Worm (Caenorhabditis elegans) whole organism, L1 larva: ENCODE measurements around the gene T04C9.3.

Experiments used
- C16A3.4 ChIP-seq: fragments of 150-350 bp; optimal IDR thresholded peaks from 2 replicates; lab custom pipeline; 2014; ENCODE audit warnings: missing biosample characterization, missing genetic modification characterization
- F16B12.6 ChIP-seq: fragments of 150-350 bp; optimal IDR thresholded peaks from 2 replicates; lab custom pipeline; 2014; ENCODE audit warnings: missing biosample characterization, missing genetic modification characterization
- aha-1 ChIP-seq: fragments of 150-350 bp; optimal IDR thresholded peaks from 2 replicates; lab custom pipeline; 2014; ENCODE audit warnings: missing biosample characterization, missing genetic modification characterization
- alr-1 ChIP-seq: fragments of 200-800 bp; sonication (Bioruptor generic); optimal IDR thresholded peaks from 2 replicates; lab custom pipeline; 2018; ENCODE audit warnings: borderline replicate concordance, mild to moderate bottlenecking, missing genetic modification characterization, missing compliant biosample characterization
- aly-2 ChIP-seq: fragments of 150-350 bp; optimal IDR thresholded peaks from 2 replicates; lab custom pipeline; 2014; ENCODE audit warnings: missing biosample characterization, missing genetic modification characterization
- ceh-63 ChIP-seq: fragments of 200-800 bp; sonication (Bioruptor generic); optimal IDR thresholded peaks from 2 replicates; lab custom pipeline; 2018; ENCODE audit warnings: mild to moderate bottlenecking, missing genetic modification characterization, missing compliant biosample characterization
- ceh-8 ChIP-seq: fragments of 200-800 bp; sonication (Bioruptor generic); optimal IDR thresholded peaks from 2 replicates; lab custom pipeline; 2018; ENCODE audit warnings: mild to moderate bottlenecking, missing genetic modification characterization, moderate library complexity, missing compliant biosample characterization
- ceh-82 ChIP-seq, 3 experiments: fragments of 150-350 bp in 1 of 3; sonication (generic microtip) in 2 of 3; optimal IDR thresholded peaks; 2 replicates each; lab custom pipeline; 2014 to 2017; ENCODE audit warnings: missing biosample characterization in 3 of 3, missing genetic modification characterization in 3 of 3
- ceh-88 ChIP-seq: fragments of 200-800 bp; sonication (Bioruptor generic); IDR thresholded peaks from 2 replicates; pipeline ENCODE4 v1.3.6; 2022; ENCODE audit warnings: missing genetic modification characterization, missing compliant biosample characterization
- dsc-1 ChIP-seq: sonication (generic microtip); optimal IDR thresholded peaks from 2 replicates; lab custom pipeline; 2016; ENCODE audit warnings: mild to moderate bottlenecking, missing genetic modification characterization, missing compliant biosample characterization
- efl-1 ChIP-seq, 4 experiments: fragments of 150-350 bp; optimal IDR thresholded peaks in 3 of 4; peaks in 1 of 4; 1 replicate in 1 of 4; 2 replicates in 3 of 4; lab custom pipeline; 2014; ENCODE audit warnings: missing biosample characterization in 2 of 4, missing genetic modification characterization in 2 of 4, missing genetic modification reagents in 2 of 4
- egl-13 ChIP-seq: sonication (generic microtip); optimal IDR thresholded peaks from 2 replicates; lab custom pipeline; 2016; ENCODE audit warnings: missing genotype, missing genetic modification reagents, missing genetic modification characterization, missing compliant biosample characterization
- elt-3 ChIP-seq, 6 experiments: fragments of 150-350 bp in 1 of 6; sonication (generic microtip); optimal IDR thresholded peaks; 2 replicates each; lab custom pipeline; 2017 to 2018; ENCODE audit warnings: missing biosample characterization in 6 of 6, missing genetic modification characterization in 6 of 6, inconsistent platforms in 1 of 6
- fkh-4 ChIP-seq: sonication (generic microtip); optimal IDR thresholded peaks from 2 replicates; lab custom pipeline; 2016; ENCODE audit warnings: missing compliant biosample characterization, missing genetic modification characterization, borderline replicate concordance
- fkh-8 ChIP-seq: sonication (generic microtip); optimal IDR thresholded peaks from 2 replicates; lab custom pipeline; 2016; ENCODE audit warnings: mild to moderate bottlenecking, missing genetic modification characterization, missing compliant biosample characterization
- hlh-4 ChIP-seq: sonication (generic microtip); optimal IDR thresholded peaks from 2 replicates; lab custom pipeline; 2016; ENCODE audit warnings: mild to moderate bottlenecking, missing genetic modification characterization, missing compliant biosample characterization
- hpl-2 ChIP-seq: fragments of 150-350 bp; optimal IDR thresholded peaks from 2 replicates; lab custom pipeline; 2014; ENCODE audit warnings: missing biosample characterization, missing genetic modification reagents, missing genetic modification characterization
- irx-1 ChIP-seq: sonication (generic microtip); optimal IDR thresholded peaks from 2 replicates; lab custom pipeline; 2016; ENCODE audit warnings: missing genetic modification characterization, missing compliant biosample characterization
- isw-1 ChIP-seq: fragments of 200-800 bp; sonication (Bioruptor generic); IDR thresholded peaks from 2 replicates; pipeline ENCODE4 v1.3.6; 2022; ENCODE audit warnings: missing genetic modification characterization, missing compliant biosample characterization
- lin-14 ChIP-seq: fragments of 200-800 bp; sonication (Bioruptor generic); optimal IDR thresholded peaks from 2 replicates; lab custom pipeline; 2018; ENCODE audit warnings: mild to moderate bottlenecking, missing genetic modification characterization, moderate library complexity, missing compliant biosample characterization
- lin-15B ChIP-seq: fragments of 150-350 bp; sonication (generic microtip); optimal IDR thresholded peaks from 3 replicates; lab custom pipeline; 2014; ENCODE audit warnings: missing biosample characterization, missing genetic modification characterization
- lin-35 ChIP-seq, 2 experiments: fragments of 150-350 bp; optimal IDR thresholded peaks; 2 replicates each; lab custom pipeline; 2014; ENCODE audit warnings: missing biosample characterization in 2 of 2, missing genetic modification characterization in 2 of 2, missing genetic modification reagents in 2 of 2
- lin-39 ChIP-seq: fragments of 150-350 bp; optimal IDR thresholded peaks from 2 replicates; lab custom pipeline; 2014; ENCODE audit warnings: missing biosample characterization, missing genetic modification reagents, missing genetic modification characterization
- lir-3 ChIP-seq: sonication (generic microtip); optimal IDR thresholded peaks from 2 replicates; lab custom pipeline; 2016; ENCODE audit warnings: mild to moderate bottlenecking, missing genetic modification characterization, moderate library complexity, missing compliant biosample characterization; ENCODE audit not compliant: poor library complexity
- lsy-2 ChIP-seq, 2 experiments: fragments of 150-350 bp; optimal IDR thresholded peaks; 2 replicates each; lab custom pipeline; 2014; ENCODE audit warnings: missing biosample characterization in 2 of 2, missing genetic modification characterization in 2 of 2
- mdl-1 ChIP-seq, 2 experiments: fragments of 150-350 bp; optimal IDR thresholded peaks; 2 replicates each; lab custom pipeline; 2014 to 2017; ENCODE audit warnings: missing biosample characterization in 2 of 2, missing genetic modification characterization in 2 of 2, inconsistent platforms in 1 of 2
- mep-1 ChIP-seq: fragments of 150-350 bp; optimal IDR thresholded peaks from 2 replicates; lab custom pipeline; 2014; ENCODE audit warnings: missing biosample characterization, missing genetic modification characterization
- nhr-11 ChIP-seq: fragments of 150-350 bp; optimal IDR thresholded peaks from 2 replicates; lab custom pipeline; 2014; ENCODE audit warnings: missing biosample characterization, missing genetic modification characterization
- nhr-19 ChIP-seq: fragments of 200-800 bp; sonication (Bioruptor generic); conservative IDR thresholded peaks from 2 replicates; pipeline ENCODE4 v1.3.6; 2022; ENCODE audit warnings: missing genetic modification characterization, missing compliant biosample characterization
- nhr-20 ChIP-seq: sonication (generic microtip); optimal IDR thresholded peaks from 2 replicates; lab custom pipeline; 2016; ENCODE audit warnings: mild to moderate bottlenecking, missing genetic modification characterization, missing compliant biosample characterization
- nhr-47 ChIP-seq: sonication (generic microtip); optimal IDR thresholded peaks from 2 replicates; lab custom pipeline; 2016; ENCODE audit warnings: mild to moderate bottlenecking, missing genetic modification characterization, moderate library complexity, missing compliant biosample characterization
- nhr-71 ChIP-seq: sonication (generic microtip); optimal IDR thresholded peaks from 2 replicates; lab custom pipeline; 2016; ENCODE audit warnings: mild to moderate bottlenecking, missing genetic modification characterization, moderate library complexity, missing compliant biosample characterization
- nhr-84 ChIP-seq: sonication (generic microtip); optimal IDR thresholded peaks from 2 replicates; lab custom pipeline; 2017; ENCODE audit warnings: missing biosample characterization, missing genetic modification characterization
- nhr-85 ChIP-seq: sonication (generic microtip); peaks from one replicate; lab custom pipeline; 2016; ENCODE audit warnings: missing genetic modification characterization, inconsistent platforms, missing compliant biosample characterization
- pqm-1 ChIP-seq: sonication (generic microtip); optimal IDR thresholded peaks from 3 replicates; lab custom pipeline; 2017; ENCODE audit warnings: missing biosample characterization, missing genetic modification characterization
- rnt-1 ChIP-seq: sonication (generic microtip); optimal IDR thresholded peaks from 2 replicates; lab custom pipeline; 2016; ENCODE audit warnings: mild to moderate bottlenecking, missing genetic modification characterization, moderate library complexity, missing compliant biosample characterization
- snu-23 ChIP-seq: sonication (generic microtip); optimal IDR thresholded peaks from 2 replicates; lab custom pipeline; 2016; ENCODE audit warnings: missing genetic modification characterization, missing compliant biosample characterization
- sptf-1 ChIP-seq: fragments of 150-350 bp; optimal IDR thresholded peaks from 2 replicates; lab custom pipeline; 2014; ENCODE audit warnings: missing biosample characterization, missing genetic modification characterization
- tbx-2 ChIP-seq: sonication (generic microtip); optimal IDR thresholded peaks from 2 replicates; lab custom pipeline; 2016; ENCODE audit warnings: missing genetic modification characterization, missing compliant biosample characterization
- unc-62 ChIP-seq: fragments of 150-350 bp; optimal IDR thresholded peaks from 2 replicates; lab custom pipeline; 2014; ENCODE audit warnings: missing biosample characterization, missing genetic modification reagents, missing genetic modification characterization
- xbp-1 ChIP-seq: sonication (generic microtip); optimal IDR thresholded peaks from 2 replicates; lab custom pipeline; 2016; ENCODE audit warnings: missing genetic modification characterization, missing compliant biosample characterization
- zag-1 ChIP-seq: fragments of 150-350 bp; optimal IDR thresholded peaks from 2 replicates; lab custom pipeline; 2014; ENCODE audit warnings: missing biosample characterization, missing genetic modification characterization
- ztf-11 ChIP-seq, 2 experiments: sonication (generic microtip); optimal IDR thresholded peaks; 2 replicates each; lab custom pipeline; 2016 to 2017; ENCODE audit warnings: missing genetic modification characterization in 2 of 2, missing biosample characterization in 1 of 2, missing compliant biosample characterization in 1 of 2

The T04C9.3 gene

ce11 chrIII:5988010-5988409 is 2.6 kb downstream of the T04C9.3 start:
- TF ChIP-seq C16A3.4 (no peak), nhr-19 (GFP tag; lab: Robert Waterston, UW) (0 out of 2 replicates have a peak, but pooled peaks have one; percentile 12), nhr-20 (tag; lab: Kevin White, UChicago) (no peak), lir-3 (tag; lab: Kevin White, UChicago) (no peak), mdl-1 (tag; optimal IDR thresholded peaks at IDR 0.05; lab: Kevin White, UChicago) (no peak), aly-2 (tag; lab: Kevin White, UChicago) (no peak), rnt-1 (tag; lab: Kevin White, UChicago) (peak; percentile 28), pqm-1 (no peak), aha-1 (tag; lab: Kevin White, UChicago) (no peak), lin-35 (GFP tag; optimal IDR thresholded peaks at IDR 0.05; lab: Kevin White, UChicago) (peak in 1 of 2 experiments; percentile 4), hlh-4 (tag; lab: Kevin White, UChicago) (no peak), tbx-2 (tag; lab: Kevin White, UChicago) (no peak), nhr-71 (tag; lab: Kevin White, UChicago) (peak; percentile 7), hpl-2 (GFP tag; lab: Kevin White, UChicago) (no peak), ceh-88 (no peak), dsc-1 (tag; lab: Kevin White, UChicago) (no peak), lin-15B (no peak), mep-1 (tag; lab: Kevin White, UChicago) (peak; percentile 15), efl-1 (optimal IDR thresholded peaks at IDR 0.05; lab: Kevin White, UChicago) (no peak), efl-1 (GFP tag; optimal IDR thresholded peaks at IDR 0.05 in 1 of 2; lab: Kevin White, UChicago) (no peak), sptf-1 (no peak), ztf-11 (tag; optimal IDR thresholded peaks at IDR 0.05; lab: Kevin White, UChicago) (no peak), lsy-2 (tag; optimal IDR thresholded peaks at IDR 0.05; lab: Kevin White, UChicago) (peak in 1 of 2 experiments; percentile 16), nhr-85 (tag; lab: Kevin White, UChicago) (no peak), irx-1 (no peak), lin-39 (tag; lab: Kevin White, UChicago) (no peak), nhr-11 (tag; lab: Kevin White, UChicago) (no peak), ceh-8 (no peak), nhr-84 (tag; lab: Kevin White, UChicago) (no peak), lin-14 (peak; percentile 50), ceh-63 (GFP tag; lab: Kevin White, UChicago) (no peak), ceh-82 (tag; optimal IDR thresholded peaks at IDR 0.05; lab: Kevin White, UChicago) (peak in 1 of 3 experiments; percentile 14), egl-13 (tag; lab: Kevin White, UChicago) (peak; percentile 9), isw-1 (GFP tag; lab: Robert Waterston, UW) (no peak; the same call in 1 of the 2 replicates)

- TF ChIP-seq efl-1 (optimal IDR thresholded peaks at IDR 0.05; lab: Kevin White, UChicago) = no peak
- no peak for TF ChIP-seq efl-1 (GFP tag; optimal IDR thresholded peaks at IDR 0.05 in 1 of 2; lab: Kevin White, UChicago)
- no peak for TF ChIP-seq xbp-1
- TF ChIP-seq fkh-4 (tag; lab: Kevin White, UChicago) = no peak
- no peak for TF ChIP-seq mep-1 (tag; lab: Kevin White, UChicago)
- no peak for TF ChIP-seq lin-39 (tag; lab: Kevin White, UChicago)
- TF ChIP-seq unc-62 = no peak
- TF ChIP-seq zag-1 = no peak
- TF ChIP-seq elt-3 (tag; optimal IDR thresholded peaks at IDR 0.05; lab: Kevin White, UChicago) = no peak
- no peak for TF ChIP-seq F16B12.6
- TF ChIP-seq tbx-2 (tag; lab: Kevin White, UChicago) = no peak
- no peak for TF ChIP-seq fkh-8 (tag; lab: Kevin White, UChicago)
- TF ChIP-seq snu-23 (GFP tag; lab: Kevin White, UChicago) = no peak
- TF ChIP-seq lin-35 (GFP tag; optimal IDR thresholded peaks at IDR 0.05; lab: Kevin White, UChicago) = no peak
- no peak for TF ChIP-seq nhr-11 (tag; lab: Kevin White, UChicago)
- TF ChIP-seq nhr-47 = no peak
- no peak for TF ChIP-seq alr-1
- TF ChIP-seq pqm-1 = no peak
These were observed 3.0 kb downstream of the T04C9.3 start for ce11 chrIII:5988461-5988860.
